Worm (Caenorhabditis elegans) whole organism, mixed stage, embryonic: Measurements from ENCODE around the gene Y45F10D.7.
A peak's percentile ranks its signal among the peaks of the same experiment; 100 is the strongest.

Experiments used
- M03D4.4 ChIP-seq: sonication (generic microtip); optimal IDR thresholded peaks from 2 replicates; lab custom pipeline; 2017; ENCODE audit warnings: mild to moderate bottlenecking, missing genetic modification characterization, missing compliant biosample characterization
- bed-3 ChIP-seq: fragments of 200-800 bp; sonication (Bioruptor generic); optimal IDR thresholded peaks from 3 replicates; lab custom pipeline; 2018; ENCODE audit warnings: mild to moderate bottlenecking, missing genetic modification characterization, moderate library complexity, missing compliant biosample characterization
- blmp-1 ChIP-seq: fragments of 150-350 bp; optimal IDR thresholded peaks from 2 replicates; lab custom pipeline; 2014; ENCODE audit warnings: missing biosample characterization, missing genetic modification characterization
- ceh-39 ChIP-seq: fragments of 150-350 bp; optimal IDR thresholded peaks from 2 replicates; lab custom pipeline; 2014; ENCODE audit warnings: missing biosample characterization, missing genetic modification characterization
- ceh-43 ChIP-seq: fragments of 200-800 bp; sonication (Bioruptor generic); optimal IDR thresholded peaks from 2 replicates; lab custom pipeline; 2018; ENCODE audit warnings: mild to moderate bottlenecking, missing genetic modification characterization, moderate library complexity, missing compliant biosample characterization
- ceh-83 ChIP-seq: fragments of 200-800 bp; sonication (Bioruptor generic); optimal IDR thresholded peaks from 2 replicates; lab custom pipeline; 2018; ENCODE audit warnings: mild to moderate bottlenecking, missing genetic modification characterization, missing compliant biosample characterization
- ces-1 ChIP-seq: fragments of 150-350 bp; optimal IDR thresholded peaks from 2 replicates; lab custom pipeline; 2014; ENCODE audit warnings: missing biosample characterization, missing genetic modification reagents, missing genetic modification characterization
- cnd-1 ChIP-seq: fragments of 200-800 bp; sonication (Bioruptor generic); optimal IDR thresholded peaks from 2 replicates; lab custom pipeline; 2018; ENCODE audit warnings: mild to moderate bottlenecking, missing genetic modification characterization, missing compliant biosample characterization
- drap-1 ChIP-seq: fragments of 200-800 bp; sonication (Bioruptor generic); optimal IDR thresholded peaks from 3 replicates; lab custom pipeline; 2018; ENCODE audit warnings: mild to moderate bottlenecking, missing genetic modification characterization, missing compliant biosample characterization
- elt-1 ChIP-seq: sonication (generic microtip); optimal IDR thresholded peaks from 2 replicates; lab custom pipeline; 2017; ENCODE audit warnings: missing genetic modification characterization, mild to moderate bottlenecking, missing compliant biosample characterization, antibody characterized with exemption, moderate library complexity, borderline replicate concordance; ENCODE audit not compliant: insufficient read depth
- elt-3 ChIP-seq: fragments of 150-350 bp; optimal IDR thresholded peaks from 2 replicates; lab custom pipeline; 2014; ENCODE audit warnings: missing biosample characterization, missing genetic modification characterization
- flh-1 ChIP-seq: fragments of 200-800 bp; sonication (Bioruptor generic); optimal IDR thresholded peaks from 2 replicates; lab custom pipeline; 2018; ENCODE audit warnings: mild to moderate bottlenecking, missing genetic modification characterization, moderate library complexity, missing compliant biosample characterization
- ham-2 ChIP-seq: fragments of 200-800 bp; sonication (Bioruptor generic); optimal IDR thresholded peaks from 2 replicates; lab custom pipeline; 2018; ENCODE audit warnings: mild to moderate bottlenecking, missing genetic modification characterization, missing compliant biosample characterization
- hlh-1 ChIP-seq: fragments of 150-350 bp; optimal IDR thresholded peaks from 2 replicates; lab custom pipeline; 2014; ENCODE audit warnings: missing biosample characterization, missing genetic modification reagents, missing genetic modification characterization
- lin-13 ChIP-seq: fragments of 150-350 bp; optimal IDR thresholded peaks from 2 replicates; lab custom pipeline; 2014; ENCODE audit warnings: missing biosample characterization, missing genetic modification characterization
- lin-32 ChIP-seq: fragments of 200-800 bp; sonication (Bioruptor generic); optimal IDR thresholded peaks from 2 replicates; lab custom pipeline; 2018; ENCODE audit warnings: mild to moderate bottlenecking, missing genetic modification characterization, missing compliant biosample characterization
- lsy-2 ChIP-seq: fragments of 150-350 bp; optimal IDR thresholded peaks from 2 replicates; lab custom pipeline; 2014; ENCODE audit warnings: missing biosample characterization, missing genetic modification characterization
- mab-5 ChIP-seq: fragments of 150-350 bp; optimal IDR thresholded peaks from 2 replicates; lab custom pipeline; 2014; ENCODE audit warnings: missing biosample characterization, missing genetic modification characterization
- mep-1 ChIP-seq: fragments of 150-350 bp; optimal IDR thresholded peaks from 2 replicates; lab custom pipeline; 2017; ENCODE audit warnings: missing biosample characterization, missing genetic modification reagents, missing genetic modification characterization, inconsistent platforms
- mls-2 ChIP-seq: sonication (generic microtip); optimal IDR thresholded peaks from 2 replicates; lab custom pipeline; 2016; ENCODE audit warnings: mild to moderate bottlenecking, missing genetic modification characterization, moderate library complexity, missing compliant biosample characterization
- nhr-12 ChIP-seq: fragments of 150-350 bp; optimal IDR thresholded peaks from 2 replicates; lab custom pipeline; 2014; ENCODE audit warnings: missing biosample characterization, missing genetic modification characterization
- nhr-2 ChIP-seq: fragments of 150-350 bp; optimal IDR thresholded peaks from 2 replicates; lab custom pipeline; 2014; ENCODE audit warnings: missing biosample characterization, missing genetic modification characterization
- nhr-237 ChIP-seq: fragments of 150-350 bp; optimal IDR thresholded peaks from 2 replicates; lab custom pipeline; 2014; ENCODE audit warnings: missing biosample characterization, missing genetic modification characterization
- nhr-28 ChIP-seq: fragments of 150-350 bp; optimal IDR thresholded peaks from 2 replicates; lab custom pipeline; 2014; ENCODE audit warnings: missing biosample characterization, missing genetic modification characterization
- nhr-76 ChIP-seq: sonication (generic microtip); optimal IDR thresholded peaks from 2 replicates; lab custom pipeline; 2017; ENCODE audit warnings: missing biosample characterization, missing genetic modification characterization
- pha-4 ChIP-seq: fragments of 150-350 bp; optimal IDR thresholded peaks from 2 replicates; lab custom pipeline; 2018; ENCODE audit warnings: missing biosample characterization, missing genetic modification reagents, missing genetic modification characterization
- sem-2 ChIP-seq: fragments of 200-800 bp; sonication (Bioruptor generic); optimal IDR thresholded peaks from 2 replicates; lab custom pipeline; 2018; ENCODE audit warnings: mild to moderate bottlenecking, missing genetic modification characterization, missing compliant biosample characterization
- snpc-4 ChIP-seq: fragments of 150-350 bp; optimal IDR thresholded peaks from 2 replicates; lab custom pipeline; 2014; ENCODE audit warnings: missing biosample characterization, missing genetic modification characterization
- sptf-1 ChIP-seq: sonication (generic microtip); optimal IDR thresholded peaks from 2 replicates; lab custom pipeline; 2017; ENCODE audit warnings: mild to moderate bottlenecking, missing genetic modification characterization, moderate library complexity, missing compliant biosample characterization
- tbx-8 ChIP-seq: fragments of 200-800 bp; sonication (Bioruptor generic); optimal IDR thresholded peaks from 2 replicates; lab custom pipeline; 2018; ENCODE audit warnings: mild to moderate bottlenecking, missing genetic modification characterization, moderate library complexity, missing compliant biosample characterization
- unc-120 ChIP-seq: sonication (generic microtip); optimal IDR thresholded peaks from 2 replicates; lab custom pipeline; 2017; ENCODE audit warnings: missing genetic modification characterization, missing compliant biosample characterization; ENCODE audit not compliant: poor library complexity, severe bottlenecking
- unc-39 ChIP-seq: fragments of 150-350 bp; optimal IDR thresholded peaks from 2 replicates; lab custom pipeline; 2014; ENCODE audit warnings: missing biosample characterization, missing genetic modification characterization
- unc-62 ChIP-seq: fragments of 150-350 bp; optimal IDR thresholded peaks from 2 replicates; lab custom pipeline; 2014; ENCODE audit warnings: missing biosample characterization, missing genetic modification reagents, missing genetic modification characterization
- zip-8 ChIP-seq: fragments of 150-350 bp; optimal IDR thresholded peaks from 2 replicates; lab custom pipeline; 2014; ENCODE audit warnings: missing biosample characterization, missing genetic modification characterization
- ztf-11 ChIP-seq: fragments of 150-350 bp; optimal IDR thresholded peaks from 2 replicates; lab custom pipeline; 2014; ENCODE audit warnings: missing biosample characterization, missing genetic modification characterization

Y45F10D.7 gene

ce11 chrIV:13776745-13777144 is 12.0 kb upstream of the Y45F10D.7 start:
- no peak for TF ChIP-seq nhr-76
- no peak for TF ChIP-seq tbx-8 (GFP tag; lab: Kevin White, UChicago)
- no peak for TF ChIP-seq zip-8 (tag; lab: Kevin White, UChicago)

- peak; percentile 54 for TF ChIP-seq pha-4 (tag; lab: Kevin White, UChicago)
- no peak for TF ChIP-seq elt-1 (tag; lab: Kevin White, UChicago)
- TF ChIP-seq mab-5 (tag; lab: Kevin White, UChicago): no peak
- no peak for TF ChIP-seq tbx-8 (GFP tag; lab: Kevin White, UChicago)
- no peak for TF ChIP-seq ztf-11
- peak; percentile 17 for TF ChIP-seq hlh-1 (tag; lab: Kevin White, UChicago)
- TF ChIP-seq zip-8 (tag; lab: Kevin White, UChicago): no peak
- peak; percentile 80 for TF ChIP-seq lsy-2 (tag; lab: Kevin White, UChicago)
- TF ChIP-seq lin-13 (tag; lab: Kevin White, UChicago): peak; percentile 76
- TF ChIP-seq mls-2 (tag; lab: Kevin White, UChicago): no peak
- TF ChIP-seq elt-3 (tag; lab: Kevin White, UChicago): no peak
- TF ChIP-seq nhr-2 (tag; lab: Kevin White, UChicago): no peak
- no peak for TF ChIP-seq sem-2 (GFP tag; lab: Kevin White, UChicago)
- no peak for TF ChIP-seq blmp-1
- peak; percentile 67 for TF ChIP-seq ces-1
- no peak for TF ChIP-seq flh-1 (GFP tag; lab: Kevin White, UChicago)
- TF ChIP-seq bed-3 (GFP tag; lab: Kevin White, UChicago): no peak
- peak; percentile 30 for TF ChIP-seq unc-120
- no peak for TF ChIP-seq ham-2 (GFP tag; lab: Kevin White, UChicago)
- no peak for TF ChIP-seq drap-1 (GFP tag; lab: Kevin White, UChicago)
- TF ChIP-seq nhr-12 (tag; lab: Kevin White, UChicago): no peak
- TF ChIP-seq snpc-4 (tag; lab: Kevin White, UChicago): no peak
- no peak for TF ChIP-seq ceh-83
- TF ChIP-seq unc-39 (tag; lab: Kevin White, UChicago): no peak
- TF ChIP-seq ceh-39 (tag; lab: Kevin White, UChicago): peak; percentile 41
- TF ChIP-seq ceh-43: no peak
- TF ChIP-seq nhr-76: no peak
- TF ChIP-seq lin-32: no peak
- TF ChIP-seq nhr-28: no peak
- TF ChIP-seq nhr-237 (tag; lab: Kevin White, UChicago): peak; percentile 45
- TF ChIP-seq M03D4.4 (tag; lab: Kevin White, UChicago): no peak
- TF ChIP-seq sptf-1 (tag; lab: Kevin White, UChicago): no peak
- peak; percentile 23 for TF ChIP-seq mep-1 (tag; lab: Kevin White, UChicago)
- no peak for TF ChIP-seq cnd-1 (tag; lab: Kevin White, UChicago)
- no peak for TF ChIP-seq unc-62 (GFP tag; lab: Kevin White, UChicago)
These were observed 11.2 kb upstream of the Y45F10D.7 start, which contains the start of gene rpl-18 for ce11 chrIV:13777480-13777879. Gene rpl-18 (plus strand): TSS chrIV:13777865.

ce11 chrIV:13778710-13779109 is 10.0 kb upstream of the Y45F10D.7 start, which contains the start of gene gly-10:
Gene gly-10 (plus strand): TSS chrIV:13779096.
- TF ChIP-seq cnd-1 (tag; lab: Kevin White, UChicago): no peak
- TF ChIP-seq ceh-43: no peak

- TF ChIP-seq ceh-83 (no peak), nhr-12 (tag; lab: Kevin White, UChicago) (no peak), elt-3 (tag; lab: Kevin White, UChicago) (no peak), tbx-8 (GFP tag; lab: Kevin White, UChicago) (no peak), unc-120 (no peak), cnd-1 (tag; lab: Kevin White, UChicago) (no peak), mls-2 (tag; lab: Kevin White, UChicago) (no peak), nhr-2 (tag; lab: Kevin White, UChicago) (no peak), snpc-4 (tag; lab: Kevin White, UChicago) (no peak), mab-5 (tag; lab: Kevin White, UChicago) (no peak), unc-62 (GFP tag; lab: Kevin White, UChicago) (no peak), ces-1 (no peak), lin-13 (tag; lab: Kevin White, UChicago) (no peak), unc-39 (tag; lab: Kevin White, UChicago) (no peak), nhr-28 (no peak), elt-1 (tag; lab: Kevin White, UChicago) (no peak), blmp-1 (no peak), zip-8 (tag; lab: Kevin White, UChicago) (no peak), drap-1 (GFP tag; lab: Kevin White, UChicago) (no peak)
These were observed 6.4 kb upstream of the Y45F10D.7 start for ce11 chrIV:13782319-13782718.
